Fruit fly (Drosophila melanogaster): ENCODE results near the gene verm.

- peak; percentile 63 for TF ChIP-seq CG8924 (tag; optimal IDR thresholded peaks at IDR 0.05)
- TF ChIP-seq crol (GFP tag; IDR thresholded peaks at IDR 0.05) = no peak
- peak; percentile 33 for TF ChIP-seq CG11398 (GFP tag; optimal IDR thresholded peaks at IDR 0.05)
- TF ChIP-seq CG11456 (GFP tag; IDR thresholded peaks at IDR 0.05) = no peak; the same call in 2 of the 3 replicates
- no peak for TF ChIP-seq CG10654 (GFP tag; optimal IDR thresholded peaks at IDR 0.05)
- no peak for TF ChIP-seq slou (GFP tag; optimal IDR thresholded peaks at IDR 0.05)
- TF ChIP-seq bsh (GFP tag; optimal IDR thresholded peaks at IDR 0.05) = peak in 1 of 2 experiments; percentile 70
- TF ChIP-seq wor (GFP tag; IDR thresholded peaks at IDR 0.05) = peak; percentile 68
- no peak for TF ChIP-seq pan (optimal IDR thresholded peaks at IDR 0.05)
- peak in 1 of 2 experiments; percentile 48 for TF ChIP-seq pan (GFP tag; optimal IDR thresholded peaks at IDR 0.05 in 1 of 2, IDR thresholded peaks at IDR 0.05 in 1 of 2)
- peak; percentile 34 for TF ChIP-seq caup (GFP tag; optimal IDR thresholded peaks at IDR 0.05; ENCODE audit: severe bottlenecking)
- no peak for TF ChIP-seq tup (GFP tag; optimal IDR thresholded peaks at IDR 0.05)
Measured at dm6 chr3L:19655923-19656322, 39.1 kb downstream of the verm start.

Data from whole organism, embryonic.